Worm (Caenorhabditis elegans): ENCODE measurements around the gene T19H12.2.
A peak's percentile ranks its signal among the peaks of the same experiment; 100 is the strongest.
"Not testable (repeated sequence)": the region's sequence is repeated elsewhere in the genome, so short reads cannot be mapped to it uniquely, and the experiment has no call there.

Gene T19H12.2

DNA sequence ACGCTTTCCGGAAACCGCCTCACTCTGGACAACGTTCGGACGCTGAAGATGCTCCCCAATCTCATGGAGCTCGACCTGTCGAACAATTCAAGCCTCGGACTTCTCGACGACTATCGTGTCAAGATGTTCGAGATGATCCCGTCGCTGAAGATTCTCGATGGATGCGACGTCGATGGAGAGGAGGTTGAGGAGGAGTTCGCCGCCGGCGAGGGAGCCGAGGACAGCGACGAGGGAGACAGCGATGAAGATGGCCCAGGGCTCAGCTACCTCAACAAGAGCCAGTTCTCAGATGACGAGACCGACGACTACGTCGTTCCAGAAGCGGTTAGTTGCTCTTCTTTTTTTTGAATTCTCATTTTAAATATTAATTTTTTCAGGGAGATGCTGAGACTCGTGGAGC, 552 bp downstream of the T19H12.2 start:
- no peak for TF ChIP-seq daf-12 (tag; optimal IDR thresholded peaks at IDR 0.05)

DNA sequence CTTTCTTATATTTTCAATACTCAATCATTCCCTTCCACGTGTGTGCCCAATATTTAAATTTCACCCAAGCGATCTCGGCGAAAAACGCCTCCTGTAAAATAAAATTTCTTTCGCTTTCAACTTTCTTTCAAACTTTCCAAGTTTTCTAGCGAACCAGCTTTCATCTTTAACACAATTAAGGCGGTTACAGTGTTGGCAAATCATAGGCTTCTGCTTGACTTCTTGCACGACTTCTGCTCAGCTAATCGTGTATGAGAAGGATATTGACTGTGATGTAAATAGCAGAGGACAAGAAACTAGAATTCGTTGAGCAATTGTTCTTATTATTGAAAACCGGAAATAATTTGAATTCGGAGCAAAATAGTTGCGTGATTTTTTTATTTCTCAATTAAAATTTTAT, 1.1 kb downstream of the T19H12.2 start:
- TF ChIP-seq nhr-23 (tag; optimal IDR thresholded peaks at IDR 0.05) (no peak), nfya-1 (tag; optimal IDR thresholded peaks at IDR 0.05; ENCODE audit: insufficient read depth) (no peak)

DNA sequence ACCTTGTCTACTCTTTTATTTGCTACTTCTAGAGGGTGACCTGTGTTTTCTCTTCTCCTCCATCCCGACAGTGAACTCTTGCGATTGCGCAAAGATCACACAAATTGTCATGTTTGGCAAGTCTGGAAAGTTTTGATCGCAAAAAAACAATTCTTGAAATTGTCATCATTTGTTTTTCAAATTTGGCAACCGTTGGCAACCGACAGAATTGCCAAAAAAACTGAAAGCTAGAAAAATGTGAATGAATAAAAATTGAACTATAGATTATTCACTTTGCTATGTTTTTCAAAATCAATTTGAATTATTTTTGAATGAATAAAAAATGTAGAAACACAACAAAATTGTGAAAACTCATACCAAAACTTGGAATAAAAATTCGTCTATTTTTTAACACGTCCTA, 4.7 kb downstream of the T19H12.2 start, which contains the start of gene ugt-11:
Gene ugt-11, minus strand, starts transcription at position 101 of the 400 bp plus-strand sequence.
- TF ChIP-seq nhr-28 (tag; optimal IDR thresholded peaks at IDR 0.05) (no peak), zag-1 (tag; optimal IDR thresholded peaks at IDR 0.05) (no peak), nfya-1 (tag; optimal IDR thresholded peaks at IDR 0.05; ENCODE audit: insufficient read depth) (no peak), tbx-2 (tag; optimal IDR thresholded peaks at IDR 0.05) (no peak), eor-1 (tag; optimal IDR thresholded peaks at IDR 0.05) (no peak), nhr-67 (tag; optimal IDR thresholded peaks at IDR 0.05) (no peak), ceh-9 (tag; optimal IDR thresholded peaks at IDR 0.05) (no peak), nhr-25 (tag; optimal IDR thresholded peaks at IDR 0.05) (no peak), egl-5 (tag; optimal IDR thresholded peaks at IDR 0.05) (no peak)

DNA sequence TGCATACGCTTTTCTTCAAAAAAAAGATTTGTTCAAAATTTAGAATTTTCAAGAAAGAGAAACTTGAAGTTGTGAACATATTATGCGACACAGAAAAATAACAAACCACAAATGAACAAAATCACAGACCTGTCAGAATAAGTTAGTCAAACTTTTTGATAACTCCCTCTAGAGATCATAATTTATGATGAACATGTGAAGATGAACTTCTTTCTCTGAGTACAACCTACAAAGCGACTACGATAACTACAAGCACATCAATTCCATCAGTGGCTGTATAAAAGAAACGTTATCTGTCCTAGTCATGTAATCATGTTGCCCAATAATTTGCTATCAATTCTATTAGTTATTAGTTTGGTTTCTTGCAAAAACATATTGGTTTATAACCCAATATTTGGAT, 5.5 kb downstream of the T19H12.2 start, which contains the start of gene ugt-9:
Gene ugt-9, plus strand, starts transcription at position 305 of the 400 bp plus-strand sequence.
- TF ChIP-seq nhr-25 (tag; optimal IDR thresholded peaks at IDR 0.05): peak; percentile 16
- no peak for TF ChIP-seq elt-2 (tag; optimal IDR thresholded peaks at IDR 0.05)

DNA sequence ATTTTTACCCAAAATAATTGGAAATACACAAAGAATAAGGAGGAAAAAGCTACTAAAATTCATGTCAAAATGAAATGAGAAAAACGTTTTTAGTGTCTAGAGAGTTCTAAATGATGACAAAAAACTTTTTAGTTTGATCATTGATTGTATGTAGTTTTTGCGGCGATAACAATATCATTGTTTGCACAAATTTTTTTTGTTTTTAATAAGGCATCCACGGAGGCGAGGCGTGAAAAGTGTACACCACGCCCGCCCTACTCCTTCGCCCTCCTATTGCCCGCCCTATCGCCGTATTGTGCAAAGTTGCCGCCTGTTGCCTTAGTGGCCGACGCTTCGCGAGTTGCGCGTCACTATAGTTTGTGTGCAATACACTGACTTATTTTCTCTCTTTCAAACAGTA, 9.8 kb downstream of the T19H12.2 start, which contains the start of gene ugt-10:
Gene ugt-10, minus strand, starts transcription at position 101 of the 400 bp plus-strand sequence.
- not testable (repeated sequence) for TF ChIP-seq ceh-16 (tag; optimal IDR thresholded peaks at IDR 0.05); fkh-10 (GFP tag; optimal IDR thresholded peaks at IDR 0.05); R02D3.7 (tag; optimal IDR thresholded peaks at IDR 0.05)

ce11 chrV:4901074-4901473, 10.8 kb downstream of the T19H12.2 start, which contains the start of gene ugt-67:
Gene ugt-67 (plus strand): TSS chrV:4901374.
- TF ChIP-seq unc-62 (GFP tag; optimal IDR thresholded peaks at IDR 0.05): no peak
- TF ChIP-seq R02D3.7 (tag; optimal IDR thresholded peaks at IDR 0.05): no peak
- no peak for TF ChIP-seq nfya-1 (tag; optimal IDR thresholded peaks at IDR 0.05; ENCODE audit: insufficient read depth)
- no peak for TF ChIP-seq elt-3 (tag; optimal IDR thresholded peaks at IDR 0.05)
- TF ChIP-seq nhr-43 (tag; optimal IDR thresholded peaks at IDR 0.05; ENCODE audit: poor library complexity, severe bottlenecking): no peak
- no peak for TF ChIP-seq snpc-4 (tag; optimal IDR thresholded peaks at IDR 0.05)
- no peak for TF ChIP-seq ztf-11 (tag; optimal IDR thresholded peaks at IDR 0.05)
- TF ChIP-seq nhr-11 (tag; optimal IDR thresholded peaks at IDR 0.05): no peak
- no peak for TF ChIP-seq zag-1 (tag; optimal IDR thresholded peaks at IDR 0.05)
- no peak for TF ChIP-seq eor-1 (tag; optimal IDR thresholded peaks at IDR 0.05)
- no peak for TF ChIP-seq fkh-2 (tag; optimal IDR thresholded peaks at IDR 0.05)
- no peak for TF ChIP-seq elt-1 (tag; optimal IDR thresholded peaks at IDR 0.05)
- no peak for TF ChIP-seq nhr-77 (tag; optimal IDR thresholded peaks at IDR 0.05)
- no peak for TF ChIP-seq fkh-10 (GFP tag; optimal IDR thresholded peaks at IDR 0.05)
- no peak for TF ChIP-seq mml-1 (tag; optimal IDR thresholded peaks at IDR 0.05)

DNA sequence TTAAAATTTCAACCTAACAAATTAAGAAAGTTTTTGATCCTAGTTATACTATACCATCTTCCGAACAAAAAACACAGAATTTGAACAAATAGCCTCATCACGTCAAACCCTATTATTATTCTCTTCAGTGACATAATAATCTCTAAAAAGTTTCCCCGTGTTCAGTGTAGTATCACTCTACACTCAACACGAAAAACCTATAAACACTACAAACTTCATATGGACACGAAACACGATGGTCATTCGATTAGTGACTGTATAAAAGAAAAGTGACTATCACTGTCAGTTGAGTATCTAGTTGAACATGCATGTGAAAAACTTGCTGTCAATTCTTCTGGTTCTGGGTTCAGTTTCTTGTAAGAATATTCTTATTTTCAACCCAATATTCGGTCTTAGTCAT, 13.5 kb downstream of the T19H12.2 start, which contains the start of gene ugt-8:
Gene ugt-8, plus strand, starts transcription at position 235 of the 400 bp plus-strand sequence.
- TF ChIP-seq ztf-11 (tag; optimal IDR thresholded peaks at IDR 0.05) (no peak), nhr-23 (tag; optimal IDR thresholded peaks at IDR 0.05) (no peak), ceh-9 (tag; optimal IDR thresholded peaks at IDR 0.05) (no peak), ceh-28 (tag; optimal IDR thresholded peaks at IDR 0.05) (no peak), nhr-43 (tag; optimal IDR thresholded peaks at IDR 0.05; ENCODE audit: poor library complexity, severe bottlenecking) (no peak), lin-39 (tag; optimal IDR thresholded peaks at IDR 0.05) (no peak), elt-3 (tag; optimal IDR thresholded peaks at IDR 0.05) (no peak), fkh-2 (tag; optimal IDR thresholded peaks at IDR 0.05) (no peak), skn-1 (tag; optimal IDR thresholded peaks at IDR 0.05) (no peak), nhr-67 (tag; optimal IDR thresholded peaks at IDR 0.05) (no peak), ztf-4 (tag; optimal IDR thresholded peaks at IDR 0.05) (no peak), mdl-1 (tag; optimal IDR thresholded peaks at IDR 0.05) (no peak)

All from whole organism, L3 larva.